Fruit fly (Drosophila melanogaster) whole organism, embryonic: ENCODE measurements around the gene Gr39a.

Source experiments
- Atf6 ChIP-seq: fragments of 200-800 bp; sonication (Bioruptor generic); IDR thresholded peaks from 2 replicates; pipeline ENCODE4 v1.3.6; 2022; ENCODE audit warnings: missing biosample characterization, missing genetic modification characterization
- CG10366 ChIP-seq: fragments of 200-800 bp; sonication (Bioruptor generic); IDR thresholded peaks from 2 replicates; pipeline ENCODE4 v1.3.6; 2022; ENCODE audit warnings: missing biosample characterization, missing genetic modification characterization
- CG11504 ChIP-seq: fragments of 200-800 bp; sonication (Bioruptor generic); optimal IDR thresholded peaks from 3 replicates; lab custom pipeline; 2019; ENCODE audit warnings: missing biosample characterization, mild to moderate bottlenecking, missing genetic modification characterization, moderate library complexity
- CG12299 ChIP-seq: fragments of 200-800 bp; sonication (Bioruptor generic); optimal IDR thresholded peaks from 2 replicates; lab custom pipeline; 2018; ENCODE audit warnings: missing biosample characterization, mild to moderate bottlenecking, missing genetic modification characterization
- CG12659 ChIP-seq: fragments of 200-800 bp; sonication (Bioruptor generic); optimal IDR thresholded peaks from 3 replicates; lab custom pipeline; 2017; ENCODE audit warnings: mild to moderate bottlenecking, missing biosample characterization, missing genetic modification reagents, missing genetic modification characterization
- CG13624 ChIP-seq: fragments of 200-800 bp; sonication (Bioruptor generic); optimal IDR thresholded peaks from 2 replicates; lab custom pipeline; 2016; ENCODE audit warnings: missing biosample characterization, missing genetic modification characterization
- CG13894 ChIP-seq: fragments of 200-800 bp; sonication (Bioruptor generic); optimal IDR thresholded peaks from 3 replicates; lab custom pipeline; 2018; ENCODE audit warnings: missing biosample characterization, mild to moderate bottlenecking, missing genetic modification characterization, moderate library complexity
- CG15479 ChIP-seq: fragments of 200-800 bp; sonication (Bioruptor generic); optimal IDR thresholded peaks from 3 replicates; lab custom pipeline; 2019; ENCODE audit warnings: missing biosample characterization, mild to moderate bottlenecking, missing genetic modification characterization, moderate library complexity
- CG1647 ChIP-seq: fragments of 200-800 bp; sonication (Bioruptor generic); optimal IDR thresholded peaks from 3 replicates; lab custom pipeline; 2016; ENCODE audit warnings: missing biosample characterization, missing genetic modification characterization
- CG16813 ChIP-seq: fragments of 200-800 bp; sonication (Bioruptor generic); IDR thresholded peaks from 3 replicates; pipeline ENCODE4 v1.3.6; 2022; ENCODE audit warnings: missing biosample characterization, missing genetic modification characterization; ENCODE audit not compliant: partially characterized antibody
- CG2889 ChIP-seq: fragments of 200-800 bp; sonication (Bioruptor generic); IDR thresholded peaks from 3 replicates; pipeline ENCODE4 v1.3.6; 2022; ENCODE audit warnings: missing biosample characterization, missing genetic modification characterization
- CG30431 ChIP-seq: fragments of 200-800 bp; sonication (Bioruptor generic); optimal IDR thresholded peaks from 2 replicates; lab custom pipeline; 2017; ENCODE audit warnings: missing biosample characterization, missing genetic modification characterization
- CG3163 ChIP-seq: fragments of 200-800 bp; sonication (Bioruptor generic); optimal IDR thresholded peaks from 3 replicates; lab custom pipeline; 2016; ENCODE audit warnings: missing biosample characterization, missing genetic modification characterization
- CG4707 ChIP-seq: fragments of 200-800 bp; sonication (Bioruptor generic); optimal IDR thresholded peaks from 2 replicates; lab custom pipeline; 2018; ENCODE audit warnings: missing biosample characterization, mild to moderate bottlenecking, missing genetic modification characterization, moderate library complexity
- CG5180 ChIP-seq: fragments of 200-800 bp; sonication (Bioruptor generic); optimal IDR thresholded peaks from 3 replicates; lab custom pipeline; 2017; ENCODE audit warnings: missing biosample characterization, missing genetic modification characterization, mild to moderate bottlenecking, moderate library complexity, missing genetic modification reagents
- CG6272 ChIP-seq: fragments of 200-800 bp; sonication (Bioruptor generic); IDR thresholded peaks from 2 replicates; pipeline ENCODE4 v1.3.6; 2022; ENCODE audit warnings: missing biosample characterization, missing genetic modification characterization
- CG7372 ChIP-seq: fragments of 200-800 bp; sonication (Bioruptor generic); IDR thresholded peaks from 2 replicates; pipeline ENCODE4 v1.3.6; 2022; ENCODE audit warnings: missing biosample characterization, missing genetic modification characterization
- CG8924 ChIP-seq: fragments of 200-800 bp; optimal IDR thresholded peaks from 3 replicates; lab custom pipeline; 2019; ENCODE audit warnings: missing biosample characterization, mild to moderate bottlenecking, missing genetic modification characterization, moderate library complexity
- CG9932 ChIP-seq: fragments of 200-800 bp; sonication (Bioruptor generic); IDR thresholded peaks from 2 replicates; pipeline ENCODE4 v1.3.6; 2022; ENCODE audit warnings: missing biosample characterization, missing genetic modification characterization
- CHES-1-like ChIP-seq: fragments of 200-800 bp; sonication (Bioruptor generic); optimal IDR thresholded peaks from 2 replicates; lab custom pipeline; 2016; ENCODE audit warnings: missing biosample characterization, missing genetic modification characterization
- CTCF ChIP-seq: fragments of 200-800 bp; sonication (Bioruptor generic); optimal IDR thresholded peaks from 2 replicates; lab custom pipeline; 2017; ENCODE audit warnings: missing biosample characterization, mild to moderate bottlenecking, missing genetic modification characterization, moderate library complexity
- Dek ChIP-seq: fragments of 200-800 bp; sonication (Bioruptor generic); optimal IDR thresholded peaks from 3 replicates; lab custom pipeline; 2019; ENCODE audit warnings: missing biosample characterization, mild to moderate bottlenecking, missing genetic modification characterization, moderate library complexity
- E2f1 ChIP-seq: fragments of 200-800 bp; sonication (Bioruptor generic); IDR thresholded peaks from 2 replicates; pipeline ENCODE4 v1.3.6; 2022; ENCODE audit warnings: missing biosample characterization, missing genetic modification characterization
- Ets65A ChIP-seq: fragments of 200-800 bp; sonication (Bioruptor generic); peaks from one replicate; lab custom pipeline; 2016; ENCODE audit warnings: missing biosample characterization, missing genetic modification characterization
- Fer3 ChIP-seq: fragments of 200-800 bp; sonication (Bioruptor generic); optimal IDR thresholded peaks from 2 replicates; lab custom pipeline; 2018; ENCODE audit warnings: missing biosample characterization, mild to moderate bottlenecking, missing genetic modification characterization, moderate library complexity
- Hr51 ChIP-seq, 2 experiments: fragments of 200-800 bp; sonication (Bioruptor generic); optimal IDR thresholded peaks; 2 replicates in 1 of 2; 3 replicates in 1 of 2; lab custom pipeline; 2016 to 2018; ENCODE audit warnings: missing biosample characterization in 2 of 2, missing genetic modification characterization in 2 of 2, mild to moderate bottlenecking in 1 of 2, moderate library complexity in 1 of 2
- Lim3 ChIP-seq: fragments of 200-800 bp; sonication (Bioruptor generic); IDR thresholded peaks from 2 replicates; pipeline ENCODE4 v1.3.6; 2022; ENCODE audit warnings: missing biosample characterization, missing genetic modification characterization
- Max ChIP-seq: fragments of 200-800 bp; sonication (Bioruptor generic); optimal IDR thresholded peaks from 2 replicates; lab custom pipeline; 2016; ENCODE audit warnings: missing biosample characterization, mild to moderate bottlenecking, missing genetic modification characterization
- Meics ChIP-seq: fragments of 200-800 bp; sonication (Bioruptor generic); optimal IDR thresholded peaks from 2 replicates; lab custom pipeline; 2017; ENCODE audit warnings: missing biosample characterization, mild to moderate bottlenecking, missing genetic modification characterization
- Myb ChIP-seq: fragments of 200-800 bp; sonication (Bioruptor generic); optimal IDR thresholded peaks from 2 replicates; lab custom pipeline; 2016; ENCODE audit warnings: missing biosample characterization, missing genetic modification characterization
- Ptx1 ChIP-seq: fragments of 200-800 bp; sonication (Bioruptor generic); IDR thresholded peaks from 2 replicates; pipeline ENCODE4 v1.3.6; 2022; ENCODE audit warnings: missing biosample characterization, missing genetic modification characterization
- Sry-β ChIP-seq: fragments of 200-800 bp; sonication (Bioruptor generic); optimal IDR thresholded peaks from 2 replicates; lab custom pipeline; 2018; ENCODE audit warnings: missing biosample characterization, mild to moderate bottlenecking, missing genetic modification characterization, moderate library complexity
- Sry-δ ChIP-seq: fragments of 200-800 bp; sonication (Bioruptor generic); optimal IDR thresholded peaks from 2 replicates; lab custom pipeline; 2016; ENCODE audit warnings: missing biosample characterization, missing genetic modification characterization
- ab ChIP-seq: fragments of 200-800 bp; sonication (Bioruptor generic); optimal IDR thresholded peaks from 2 replicates; lab custom pipeline; 2016; ENCODE audit warnings: missing biosample characterization, missing genetic modification characterization
- az2 ChIP-seq: fragments of 200-800 bp; sonication (Bioruptor generic); optimal IDR thresholded peaks from 3 replicates; lab custom pipeline; 2016; ENCODE audit warnings: missing biosample characterization, missing genetic modification characterization
- cas ChIP-seq: fragments of 200-800 bp; sonication (Bioruptor generic); IDR thresholded peaks from 2 replicates; pipeline ENCODE4 v1.3.6; 2022; ENCODE audit warnings: missing biosample characterization, missing genetic modification characterization
- crol ChIP-seq: fragments of 200-800 bp; sonication (Bioruptor generic); IDR thresholded peaks from 2 replicates; pipeline ENCODE4 v1.3.6; 2022; ENCODE audit warnings: missing biosample characterization, missing genetic modification characterization
- danr ChIP-seq: fragments of 200-800 bp; sonication (Bioruptor generic); IDR thresholded peaks from 2 replicates; pipeline ENCODE4 v1.3.6; 2022; ENCODE audit warnings: missing biosample characterization, missing genetic modification characterization
- fd102C ChIP-seq: fragments of 200-800 bp; sonication (Bioruptor generic); optimal IDR thresholded peaks from 2 replicates; lab custom pipeline; 2018; ENCODE audit warnings: missing biosample characterization, mild to moderate bottlenecking, missing genetic modification characterization, moderate library complexity
- gro ChIP-seq: fragments of 200-800 bp; sonication (Bioruptor generic); optimal IDR thresholded peaks from 2 replicates; lab custom pipeline; 2016; ENCODE audit warnings: missing biosample characterization, missing genetic modification characterization
- her ChIP-seq: fragments of 200-800 bp; sonication (Bioruptor generic); optimal IDR thresholded peaks from 2 replicates; lab custom pipeline; 2016; ENCODE audit warnings: missing biosample characterization, missing genetic modification characterization
- lab ChIP-seq: fragments of 200-800 bp; sonication (Bioruptor generic); optimal IDR thresholded peaks from 3 replicates; lab custom pipeline; 2017; ENCODE audit warnings: missing biosample characterization, missing genetic modification characterization, mild to moderate bottlenecking, moderate library complexity, missing genetic modification reagents
- lmd ChIP-seq: fragments of 200-800 bp; sonication (Bioruptor generic); IDR thresholded peaks from 2 replicates; pipeline ENCODE4 v1.3.6; 2022; ENCODE audit warnings: missing biosample characterization, missing genetic modification characterization
- maf-S ChIP-seq: fragments of 200-800 bp; sonication (Bioruptor generic); optimal IDR thresholded peaks from 2 replicates; lab custom pipeline; 2016; ENCODE audit warnings: missing biosample characterization, missing genetic modification characterization
- nau ChIP-seq: fragments of 200-800 bp; sonication (Bioruptor generic); optimal IDR thresholded peaks from 3 replicates; lab custom pipeline; 2017; ENCODE audit warnings: missing biosample characterization, mild to moderate bottlenecking, missing genetic modification characterization, missing genetic modification reagents
- org-1 ChIP-seq: fragments of 200-800 bp; sonication (Bioruptor generic); optimal IDR thresholded peaks from 2 replicates; lab custom pipeline; 2017; ENCODE audit warnings: missing biosample characterization, missing genetic modification characterization
- scrt ChIP-seq: fragments of 200-800 bp; sonication (Bioruptor generic); optimal IDR thresholded peaks from 2 replicates; lab custom pipeline; 2018; ENCODE audit warnings: missing biosample characterization, mild to moderate bottlenecking, missing genetic modification characterization, moderate library complexity
- sisA ChIP-seq: fragments of 200-800 bp; sonication (Bioruptor generic); IDR thresholded peaks from 2 replicates; pipeline ENCODE4 v1.3.6; 2022; ENCODE audit warnings: missing biosample characterization, missing genetic modification characterization
- sna ChIP-seq: fragments of 200-800 bp; sonication (Bioruptor generic); IDR thresholded peaks from 2 replicates; pipeline ENCODE4 v1.3.6; 2022; ENCODE audit warnings: missing biosample characterization, missing genetic modification characterization; ENCODE audit not compliant: partially characterized antibody
- tna ChIP-seq: fragments of 200-800 bp; sonication (Bioruptor generic); IDR thresholded peaks from 2 replicates; pipeline ENCODE4 v1.3.6; 2022; ENCODE audit warnings: missing biosample characterization, missing genetic modification characterization; ENCODE audit not compliant: partially characterized antibody

Gene Gr39a

dm6 chr2L:21250519-21251336 is 39.8 kb upstream of the Gr39a start (continued):
- TF ChIP-seq Sry-δ (GFP tag; lab: Kevin White, UChicago) (peak; percentile 19), CG7372 (GFP tag; lab: Robert Waterston, UW) (no peak), Lim3 (GFP tag; lab: Robert Waterston, UW) (no peak), CG8924 (tag; lab: Kevin White, UChicago) (peak; percentile 22), org-1 (GFP tag; lab: Kevin White, UChicago) (no peak), fd102C (no peak), sisA (GFP tag; lab: Robert Waterston, UW) (no peak), CG12659 (GFP tag; lab: Kevin White, UChicago) (no peak), Meics (GFP tag; lab: Kevin White, UChicago) (no peak), CG13894 (tag; lab: Kevin White, UChicago) (peak; percentile 25), nau (GFP tag; lab: Kevin White, UChicago) (no peak), CG30431 (GFP tag; lab: Kevin White, UChicago) (no peak), CG13624 (GFP tag; lab: Kevin White, UChicago) (peak; percentile 41), CG1647 (no peak), ab (GFP tag; lab: Kevin White, UChicago) (no peak), Ets65A (GFP tag; lab: Kevin White, UChicago) (no peak), Atf6 (GFP tag; lab: Robert Waterston, UW) (no peak), CHES-1-like (GFP tag; lab: Kevin White, UChicago) (no peak), CG5180 (peak; percentile 28), sna (peak; percentile 35; the same call in 1 of the 2 replicates), CTCF (GFP tag; lab: Kevin White, UChicago) (peak; percentile 55), scrt (GFP tag; lab: Kevin White, UChicago) (peak; percentile 15), CG15479 (peak; percentile 46), az2 (GFP tag; lab: Kevin White, UChicago) (no peak), her (GFP tag; lab: Kevin White, UChicago) (no peak), tna (GFP tag; lab: Robert Waterston, UW) (0 out of 2 replicates have a peak, but pooled peaks have one; percentile 20), CG10366 (GFP tag; lab: Robert Waterston, UW) (no peak), CG12299 (tag; lab: Kevin White, UChicago) (no peak), CG16813 (GFP tag; lab: Robert Waterston, UW) (no peak), crol (GFP tag; lab: Robert Waterston, UW) (peak; percentile 94; the same call in 1 of the 2 replicates), lmd (GFP tag; lab: Robert Waterston, UW) (no peak), CG4707 (no peak), CG3163 (GFP tag; lab: Kevin White, UChicago) (peak; percentile 69), Fer3 (no peak), cas (no peak), CG11504 (peak; percentile 5), lab (GFP tag; lab: Kevin White, UChicago) (peak; percentile 31), Hr51 (GFP tag; optimal IDR thresholded peaks at IDR 0.05; lab: Kevin White, UChicago) (no peak), Ptx1 (GFP tag; lab: Robert Waterston, UW) (no peak), maf-S (GFP tag; lab: Kevin White, UChicago) (no peak), Sry-β (GFP tag; lab: Kevin White, UChicago) (no peak), CG6272 (GFP tag; lab: Robert Waterston, UW) (no peak), CG9932 (GFP tag; lab: Robert Waterston, UW) (no peak), Max (GFP tag; lab: Kevin White, UChicago) (no peak), E2f1 (GFP tag; lab: Robert Waterston, UW) (no peak), CG2889 (GFP tag; lab: Robert Waterston, UW) (no peak), danr (no peak), gro (GFP tag; lab: Kevin White, UChicago) (no peak), Myb (no peak), Dek (tag; lab: Kevin White, UChicago) (no peak)
